Worm (Caenorhabditis elegans): ENCODE data around the gene arrd-1.

The arrd-1 gene

DNA sequence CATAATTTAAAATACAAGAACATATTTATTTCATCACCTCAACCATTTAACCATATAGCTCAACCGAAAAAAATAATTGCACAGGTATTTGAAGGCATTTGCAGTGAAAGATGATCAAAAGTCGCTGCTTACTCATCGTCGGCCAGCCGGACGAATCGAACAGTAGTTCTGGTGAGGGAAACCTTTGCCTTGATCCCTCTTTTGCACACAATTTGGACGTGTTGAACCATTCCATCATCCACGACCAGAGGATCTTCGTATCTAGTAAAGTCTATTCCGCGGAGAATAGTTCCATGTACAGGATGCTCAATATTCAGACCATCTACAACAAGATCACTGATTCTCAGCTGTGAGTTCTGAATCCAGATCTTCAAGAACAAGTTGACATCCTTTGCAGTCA lies 45.3 kb upstream of the arrd-1 start:
- TF ChIP-seq Y53G8AR.9 (GFP tag; conservative IDR thresholded peaks at IDR 0.05) (0 out of 2 replicates have a peak, but pooled peaks have one; percentile 51), unc-62 (GFP tag; optimal IDR thresholded peaks at IDR 0.05) (no peak), F10E7.11 (tag; optimal IDR thresholded peaks at IDR 0.05) (no peak), ztf-26 (tag; optimal IDR thresholded peaks at IDR 0.05) (no peak), F57C9.4 (tag; optimal IDR thresholded peaks at IDR 0.05) (no peak), Y67H2A.10 (GFP tag; conservative IDR thresholded peaks at IDR 0.05) (no peak), egl-44 (GFP tag; IDR thresholded peaks at IDR 0.05) (no peak), madf-6 (GFP tag; IDR thresholded peaks at IDR 0.05) (peak; percentile 63), ztf-25 (GFP tag; IDR thresholded peaks at IDR 0.05) (0 out of 2 replicates have a peak, but pooled peaks have one; percentile 8), lag-1 (GFP tag; IDR thresholded peaks at IDR 0.05) (no peak), bed-1 (GFP tag; IDR thresholded peaks at IDR 0.05) (no peak), Y56A3A.18 (GFP tag; IDR thresholded peaks at IDR 0.05) (0 out of 2 replicates have a peak, but pooled peaks have one; percentile 25), hrde-1 (tag; optimal IDR thresholded peaks at IDR 0.05; ENCODE audit: borderline replicate concordance) (peak; percentile 3), tbx-9 (tag; optimal IDR thresholded peaks at IDR 0.05; ENCODE audit: borderline replicate concordance) (no peak), F49E8.2 (tag; optimal IDR thresholded peaks at IDR 0.05; ENCODE audit: insufficient read depth) (peak; percentile 34), madf-8 (GFP tag; conservative IDR thresholded peaks at IDR 0.05) (no peak), pbrm-1 (GFP tag; IDR thresholded peaks at IDR 0.05) (no peak), ZK185.1 (tag; optimal IDR thresholded peaks at IDR 0.05; ENCODE audit: poor library complexity, severe bottlenecking) (no peak), sea-2 (GFP tag; IDR thresholded peaks at IDR 0.05) (no peak), snpc-4 (GFP tag; optimal IDR thresholded peaks at IDR 0.05) (no peak), snpc-4 (tag; optimal IDR thresholded peaks at IDR 0.05) (peak in 1 of 4 experiments; percentile 23), tbp1 (GFP tag; optimal IDR thresholded peaks at IDR 0.05) (peak; percentile 13), cebp-2 (GFP tag; IDR thresholded peaks at IDR 0.05) (no peak), nfyb-1 (GFP tag; IDR thresholded peaks at IDR 0.05) (no peak), gei-17 (GFP tag; optimal IDR thresholded peaks at IDR 0.05) (no peak), madf-10 (tag; optimal IDR thresholded peaks at IDR 0.05) (no peak), nfya-1 (tag; optimal IDR thresholded peaks at IDR 0.05; ENCODE audit: borderline replicate concordance, insufficient read depth) (no peak), aptf-3 (GFP tag; IDR thresholded peaks at IDR 0.05) (no peak), F22D6.2 (tag; optimal IDR thresholded peaks at IDR 0.05) (no peak), ceh-100 (GFP tag; IDR thresholded peaks at IDR 0.05) (no peak), ama-1 (optimal IDR thresholded peaks at IDR 0.05) (no peak), ama-1 (GFP tag; optimal IDR thresholded peaks at IDR 0.05) (no peak), D2030.7 (GFP tag; IDR thresholded peaks at IDR 0.05) (peak; percentile 32; the same call in 1 of the 2 replicates), hmg-1.2 (GFP tag; IDR thresholded peaks at IDR 0.05) (0 out of 2 replicates have a peak, but pooled peaks have one; percentile 20), xnd-1 (tag; optimal IDR thresholded peaks at IDR 0.05) (peak; percentile 9), F55B11.4 (tag; optimal IDR thresholded peaks at IDR 0.05; ENCODE audit: borderline replicate concordance, insufficient read depth) (no peak), rpc-1 (optimal IDR thresholded peaks at IDR 0.05) (no peak), rpc-1 (tag; optimal IDR thresholded peaks at IDR 0.05) (no peak), nhr-179 (tag; optimal IDR thresholded peaks at IDR 0.05) (no peak), attf-5 (GFP tag; optimal IDR thresholded peaks at IDR 0.05) (no peak), F23B12.7 (tag; optimal IDR thresholded peaks at IDR 0.05; ENCODE audit: insufficient read depth) (no peak), lin-54 (GFP tag; optimal IDR thresholded peaks at IDR 0.05) (peak; percentile 30), B0336.3 (GFP tag; IDR thresholded peaks at IDR 0.05) (peak; percentile 63), ets-4 (GFP tag; optimal IDR thresholded peaks at IDR 0.05) (no peak), dpl-1 (GFP tag; optimal IDR thresholded peaks at IDR 0.05) (no peak), egl-18 (GFP tag; IDR thresholded peaks at IDR 0.05) (no peak), lsl-1 (GFP tag; optimal IDR thresholded peaks at IDR 0.05) (peak; percentile 1), lin-40 (tag; optimal IDR thresholded peaks at IDR 0.05) (no peak), F39B2.1 (GFP tag; IDR thresholded peaks at IDR 0.05) (0 out of 2 replicates have a peak, but pooled peaks have one; percentile 57), sdz-38 (tag; optimal IDR thresholded peaks at IDR 0.05) (no peak)
